Fruit fly (Drosophila melanogaster) whole organism, embryonic: ENCODE data around the gene mRpS11.

Experiments used
- Bgb ChIP-seq: fragments of 200-800 bp; sonication (Bioruptor generic); IDR thresholded peaks from 2 replicates; pipeline ENCODE4 v1.3.6; 2022; ENCODE audit warnings: missing biosample characterization, missing genetic modification characterization; ENCODE audit not compliant: partially characterized antibody
- CG17802 ChIP-seq: fragments of 200-800 bp; sonication (Bioruptor generic); optimal IDR thresholded peaks from 2 replicates; lab custom pipeline; 2018; ENCODE audit warnings: missing biosample characterization, mild to moderate bottlenecking, missing genetic modification characterization, moderate library complexity
- CG2875 ChIP-seq: fragments of 200-800 bp; sonication (Bioruptor generic); optimal IDR thresholded peaks from 2 replicates; lab custom pipeline; 2017; ENCODE audit warnings: missing biosample characterization, mild to moderate bottlenecking, missing genetic modification characterization, missing genetic modification reagents
- HLHmδ ChIP-seq: fragments of 200-800 bp; sonication (Bioruptor generic); optimal IDR thresholded peaks from 2 replicates; lab custom pipeline; 2018; ENCODE audit warnings: missing biosample characterization, mild to moderate bottlenecking, missing genetic modification characterization, moderate library complexity
- Rx ChIP-seq: fragments of 200-800 bp; sonication (Bioruptor generic); IDR thresholded peaks from 2 replicates; pipeline ENCODE4 v1.3.6; 2022; ENCODE audit warnings: missing biosample characterization, missing genetic modification characterization
- exex ChIP-seq: fragments of 200-800 bp; sonication (Bioruptor generic); optimal IDR thresholded peaks from 4 replicates; lab custom pipeline; 2018; ENCODE audit warnings: missing biosample characterization, mild to moderate bottlenecking, missing genetic modification characterization, moderate library complexity
- fd64A ChIP-seq: fragments of 200-800 bp; sonication (Bioruptor generic); optimal IDR thresholded peaks from 3 replicates; lab custom pipeline; 2018; ENCODE audit warnings: missing biosample characterization, mild to moderate bottlenecking, missing genetic modification characterization

- TF ChIP-seq CG17802: no peak
- TF ChIP-seq CG2875: no peak
- no peak for TF ChIP-seq HLHmδ (GFP tag; lab: Kevin White, UChicago)
- TF ChIP-seq Rx: no peak
- no peak for TF ChIP-seq fd64A (GFP tag; lab: Kevin White, UChicago)
- TF ChIP-seq exex (tag; lab: Kevin White, UChicago): no peak
- 0 out of 2 replicates have a peak, but pooled peaks have one; percentile 20 for TF ChIP-seq Bgb
Measured at dm6 chr3R:17067721-17068120, 4.8 kb upstream of the mRpS11 start.
